Worm (Caenorhabditis elegans): ENCODE results near the gene ZK418.10.

The ZK418.10 gene

DNA sequence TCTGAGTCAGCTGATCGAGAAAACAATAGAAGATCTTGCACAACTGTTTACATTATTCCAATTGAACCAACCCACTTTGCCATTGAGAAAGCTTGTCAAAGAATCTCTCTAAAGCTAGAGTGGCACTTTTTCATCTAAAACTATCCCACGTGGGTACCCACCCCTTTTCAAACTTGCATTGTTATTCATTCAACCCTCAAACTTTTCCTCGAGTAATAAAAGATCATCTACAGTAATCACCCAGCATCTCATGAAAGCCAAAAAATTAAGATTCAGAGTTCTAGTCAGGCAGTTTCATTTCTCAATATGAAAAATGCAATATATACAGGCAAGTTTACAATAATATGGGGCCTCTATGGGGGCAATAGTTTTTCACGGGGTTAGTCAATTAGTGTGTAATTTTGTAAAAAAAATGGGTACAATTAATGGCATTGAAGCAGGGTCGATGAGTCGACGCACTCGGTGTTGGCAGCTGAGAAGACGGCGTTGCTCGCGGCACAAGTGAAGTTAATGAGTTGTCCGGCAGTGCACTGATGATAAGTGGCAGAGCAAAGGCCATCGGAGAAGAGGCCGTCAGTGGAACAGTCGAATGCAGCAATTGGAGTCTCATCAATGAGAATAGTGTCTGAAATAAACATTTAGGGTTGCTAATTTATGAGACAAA is 11.5 kb upstream of the ZK418.10 start:
- TF ChIP-seq irx-1 (tag; optimal IDR thresholded peaks at IDR 0.05) (no peak), nhr-19 (GFP tag; conservative IDR thresholded peaks at IDR 0.05) (no peak), nhr-28 (tag; optimal IDR thresholded peaks at IDR 0.05) (no peak), unc-130 (tag; optimal IDR thresholded peaks at IDR 0.05) (no peak), mdl-1 (tag; optimal IDR thresholded peaks at IDR 0.05) (no peak), lin-15B (tag; optimal IDR thresholded peaks at IDR 0.05) (no peak), tbx-2 (tag; optimal IDR thresholded peaks at IDR 0.05) (no peak), nhr-11 (tag; optimal IDR thresholded peaks at IDR 0.05) (no peak), aha-1 (tag; optimal IDR thresholded peaks at IDR 0.05) (no peak), fkh-8 (tag; optimal IDR thresholded peaks at IDR 0.05) (no peak), ets-5 (GFP tag; IDR thresholded peaks at IDR 0.05) (no peak), nhr-84 (tag; optimal IDR thresholded peaks at IDR 0.05) (no peak), pax-3 (tag; optimal IDR thresholded peaks at IDR 0.05) (no peak)

DNA sequence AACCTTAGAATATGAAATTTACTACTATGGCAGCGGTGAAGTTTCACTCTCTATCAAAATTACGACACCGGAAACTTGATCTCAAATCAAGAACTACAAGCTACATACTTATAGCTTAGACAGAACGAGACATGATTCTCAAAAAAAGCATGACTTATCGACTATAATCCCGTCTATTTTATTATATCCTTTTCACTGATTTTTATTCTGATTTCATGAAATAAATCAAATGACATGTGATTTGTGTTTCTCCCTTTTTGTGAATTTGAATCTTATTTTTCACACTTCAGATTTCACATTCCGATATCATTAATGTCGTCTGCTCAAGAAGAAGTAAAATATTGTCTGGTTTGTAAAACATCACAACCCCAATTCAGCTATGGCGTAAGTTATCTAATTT is 9.5 kb upstream of the ZK418.10 start, which contains the start of gene ZK418.11:
ZK418.11 (plus strand) TSS at position 289 of the 400 bp plus-strand sequence.
- TF ChIP-seq dsc-1 (tag; optimal IDR thresholded peaks at IDR 0.05) (peak; percentile 55), ceh-8 (GFP tag; optimal IDR thresholded peaks at IDR 0.05) (no peak), fkh-4 (tag; optimal IDR thresholded peaks at IDR 0.05; ENCODE audit: borderline replicate concordance) (no peak), tbx-2 (tag; optimal IDR thresholded peaks at IDR 0.05) (no peak), nhr-11 (tag; optimal IDR thresholded peaks at IDR 0.05) (peak; percentile 36), nhr-84 (tag; optimal IDR thresholded peaks at IDR 0.05) (no peak), mdl-1 (tag; optimal IDR thresholded peaks at IDR 0.05) (no peak), fkh-8 (tag; optimal IDR thresholded peaks at IDR 0.05) (peak; percentile 73), efl-1 (optimal IDR thresholded peaks at IDR 0.05) (no peak), efl-1 (GFP tag; optimal IDR thresholded peaks at IDR 0.05 in 1 of 2) (no peak), nhr-71 (tag; optimal IDR thresholded peaks at IDR 0.05) (peak; percentile 26), rnt-1 (tag; optimal IDR thresholded peaks at IDR 0.05) (no peak), nhr-77 (tag; optimal IDR thresholded peaks at IDR 0.05) (no peak), F16B12.6 (tag; optimal IDR thresholded peaks at IDR 0.05) (no peak)

DNA sequence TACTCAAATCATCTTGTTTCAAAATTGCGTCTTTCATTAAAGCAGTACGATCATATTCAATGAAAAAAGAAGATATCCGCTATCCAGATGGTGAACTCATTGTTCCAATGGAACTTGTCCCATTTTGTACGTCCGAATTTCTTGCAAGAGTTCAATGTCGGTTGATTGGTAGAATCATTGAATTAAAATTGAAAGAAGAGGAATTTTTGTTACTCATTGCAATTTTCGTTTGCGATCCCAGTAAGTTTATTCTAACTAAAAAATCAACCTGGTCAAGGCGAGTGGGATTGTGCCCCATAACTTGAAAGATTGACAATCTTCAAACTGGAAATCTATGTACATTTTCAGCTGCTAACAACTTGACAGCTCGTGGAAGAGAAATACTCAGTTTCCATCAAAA is 6.0 kb upstream of the ZK418.10 start:
- TF ChIP-seq blmp-1 (tag; optimal IDR thresholded peaks at IDR 0.05) (no peak), unc-62 (GFP tag; optimal IDR thresholded peaks at IDR 0.05) (no peak), ceh-8 (GFP tag; optimal IDR thresholded peaks at IDR 0.05) (no peak), mep-1 (tag; optimal IDR thresholded peaks at IDR 0.05) (no peak), ceh-63 (GFP tag; optimal IDR thresholded peaks at IDR 0.05) (no peak), unc-30 (tag; optimal IDR thresholded peaks at IDR 0.05) (no peak), pax-3 (tag; optimal IDR thresholded peaks at IDR 0.05) (no peak), nhr-12 (tag; optimal IDR thresholded peaks at IDR 0.05) (no peak), sox-4 (tag; optimal IDR thresholded peaks at IDR 0.05) (no peak), tbx-2 (tag; optimal IDR thresholded peaks at IDR 0.05) (no peak), egl-27 (tag; optimal IDR thresholded peaks at IDR 0.05) (no peak)

DNA sequence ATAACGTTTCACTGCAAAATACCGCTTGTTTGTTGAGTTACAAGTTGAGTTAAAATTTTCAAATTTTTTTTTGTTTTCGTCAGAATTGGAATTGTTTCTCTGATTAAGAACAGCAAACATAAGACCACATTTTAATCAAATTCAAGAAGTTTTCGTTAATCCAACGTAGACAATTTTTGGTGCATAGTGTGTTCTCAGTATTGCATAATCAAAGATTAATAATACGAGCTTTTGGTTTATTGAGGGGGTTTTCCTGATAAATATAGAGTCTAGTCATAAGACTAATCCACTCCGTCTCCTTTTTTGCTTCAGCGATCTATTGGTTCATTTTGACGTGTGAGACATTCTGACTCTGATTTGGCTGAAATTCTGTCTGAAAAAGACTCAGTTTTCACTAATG is 4.7 kb upstream of the ZK418.10 start, which contains the start of gene nhr-9:
nhr-9 (plus strand) TSS at position 307 of the 400 bp plus-strand sequence.
- TF ChIP-seq sox-4 (tag; optimal IDR thresholded peaks at IDR 0.05), result peak; percentile 39
- TF ChIP-seq blmp-1 (tag; optimal IDR thresholded peaks at IDR 0.05), result no peak
- no peak for TF ChIP-seq efl-1 (optimal IDR thresholded peaks at IDR 0.05)
- no peak for TF ChIP-seq efl-1 (GFP tag; optimal IDR thresholded peaks at IDR 0.05 in 1 of 2)
- peak; percentile 46 for TF ChIP-seq nhr-47 (tag; optimal IDR thresholded peaks at IDR 0.05)
- no peak for TF ChIP-seq C16A3.4 (tag; optimal IDR thresholded peaks at IDR 0.05)
- no peak for TF ChIP-seq unc-62 (GFP tag; optimal IDR thresholded peaks at IDR 0.05)
- TF ChIP-seq nhr-12 (tag; optimal IDR thresholded peaks at IDR 0.05), result no peak
- TF ChIP-seq skn-1 (tag; optimal IDR thresholded peaks at IDR 0.05), result no peak
- TF ChIP-seq nhr-20 (tag; optimal IDR thresholded peaks at IDR 0.05), result peak; percentile 11
- no peak for TF ChIP-seq ztf-11 (tag; optimal IDR thresholded peaks at IDR 0.05)
- TF ChIP-seq zag-1 (tag; optimal IDR thresholded peaks at IDR 0.05), result no peak
- peak; percentile 50 for TF ChIP-seq nhr-71 (tag; optimal IDR thresholded peaks at IDR 0.05)
- no peak for TF ChIP-seq nhr-77 (tag; optimal IDR thresholded peaks at IDR 0.05)
- no peak for TF ChIP-seq tbx-2 (tag; optimal IDR thresholded peaks at IDR 0.05)
- TF ChIP-seq fkh-4 (tag; optimal IDR thresholded peaks at IDR 0.05; ENCODE audit: borderline replicate concordance), result no peak
- no peak for TF ChIP-seq grh-1 (GFP tag; IDR thresholded peaks at IDR 0.05)
- TF ChIP-seq pax-3 (tag; optimal IDR thresholded peaks at IDR 0.05), result peak; percentile 38
- TF ChIP-seq ama-1 (optimal IDR thresholded peaks at IDR 0.05), result no peak
- no peak for TF ChIP-seq hlh-4 (tag; optimal IDR thresholded peaks at IDR 0.05)
- TF ChIP-seq lin-14 (GFP tag; optimal IDR thresholded peaks at IDR 0.05), result no peak
- no peak for TF ChIP-seq nhr-76 (tag; optimal IDR thresholded peaks at IDR 0.05)
- no peak for TF ChIP-seq ceh-90 (tag; optimal IDR thresholded peaks at IDR 0.05)
- TF ChIP-seq ces-1 (GFP tag; optimal IDR thresholded peaks at IDR 0.05), result no peak
- no peak for TF ChIP-seq mdl-1 (tag; optimal IDR thresholded peaks at IDR 0.05)
- TF ChIP-seq lin-15B (tag; optimal IDR thresholded peaks at IDR 0.05), result no peak
- no peak for TF ChIP-seq F16B12.6 (tag; optimal IDR thresholded peaks at IDR 0.05)
- peak; percentile 64 for TF ChIP-seq nhr-11 (tag; optimal IDR thresholded peaks at IDR 0.05)
- TF ChIP-seq lir-3 (tag; optimal IDR thresholded peaks at IDR 0.05; ENCODE audit: poor library complexity), result no peak
- no peak for TF ChIP-seq dpl-1 (GFP tag; optimal IDR thresholded peaks at IDR 0.05)
